Fruit fly (Drosophila melanogaster) whole organism, embryonic: Measurements from ENCODE around the gene CG13055.

Source experiments
- Ada2b ChIP-seq: fragments of 200-800 bp; sonication (Bioruptor generic); IDR thresholded peaks from 2 replicates; pipeline ENCODE4 v1.3.6; 2022; ENCODE audit warnings: missing biosample characterization, missing genetic modification characterization
- Adf1 ChIP-seq: fragments of 200-800 bp; sonication (Bioruptor generic); IDR thresholded peaks from 2 replicates; pipeline ENCODE4 v1.3.6; 2022; ENCODE audit warnings: missing biosample characterization, missing genetic modification characterization
- CG10366 ChIP-seq: fragments of 200-800 bp; sonication (Bioruptor generic); IDR thresholded peaks from 2 replicates; pipeline ENCODE4 v1.3.6; 2022; ENCODE audit warnings: missing biosample characterization, missing genetic modification characterization
- CG10959 ChIP-seq: fragments of 200-800 bp; sonication (Bioruptor generic); IDR thresholded peaks from 2 replicates; pipeline ENCODE4 v1.3.6; 2022; ENCODE audit warnings: missing biosample characterization, missing genetic modification characterization
- CG11093 ChIP-seq: fragments of 200-800 bp; sonication (Bioruptor generic); IDR thresholded peaks from 3 replicates; pipeline ENCODE4 v1.3.6; 2022; ENCODE audit warnings: missing biosample characterization, missing genetic modification characterization
- CG12299 ChIP-seq: fragments of 200-800 bp; sonication (Bioruptor generic); optimal IDR thresholded peaks from 2 replicates; lab custom pipeline; 2018; ENCODE audit warnings: missing biosample characterization, mild to moderate bottlenecking, missing genetic modification characterization
- CG13624 ChIP-seq: fragments of 200-800 bp; sonication (Bioruptor generic); optimal IDR thresholded peaks from 2 replicates; lab custom pipeline; 2016; ENCODE audit warnings: missing biosample characterization, missing genetic modification characterization
- CG17328 ChIP-seq: fragments of 200-800 bp; sonication (Bioruptor generic); IDR thresholded peaks from 2 replicates; pipeline ENCODE4 v1.3.6; 2022; ENCODE audit warnings: missing biosample characterization, missing genetic modification characterization
- CG17361 ChIP-seq: fragments of 200-800 bp; sonication (Bioruptor generic); IDR thresholded peaks from 3 replicates; pipeline ENCODE4 v1.3.6; 2022; ENCODE audit warnings: missing biosample characterization, missing genetic modification characterization
- CG1792 ChIP-seq: fragments of 200-800 bp; sonication (Bioruptor generic); optimal IDR thresholded peaks from 2 replicates; lab custom pipeline; 2016; ENCODE audit warnings: missing biosample characterization, missing genetic modification characterization
- CG18011 ChIP-seq: fragments of 200-800 bp; sonication (Bioruptor generic); optimal IDR thresholded peaks from 2 replicates; lab custom pipeline; 2017; ENCODE audit warnings: missing biosample characterization, missing genetic modification characterization, mild to moderate bottlenecking, moderate library complexity, missing genotype
- CG18262 ChIP-seq: fragments of 200-800 bp; optimal IDR thresholded peaks from 3 replicates; lab custom pipeline; 2019; ENCODE audit warnings: missing biosample characterization, mild to moderate bottlenecking, missing genetic modification characterization, moderate library complexity
- CG18476 ChIP-seq: fragments of 200-800 bp; sonication (Bioruptor generic); optimal IDR thresholded peaks from 2 replicates; lab custom pipeline; 2016; ENCODE audit warnings: missing biosample characterization, mild to moderate bottlenecking, missing genetic modification characterization
- CG2129 ChIP-seq: fragments of 200-800 bp; sonication (Bioruptor generic); IDR thresholded peaks from 2 replicates; pipeline ENCODE4 v1.3.6; 2022; ENCODE audit warnings: missing biosample characterization, missing genetic modification characterization; ENCODE audit not compliant: partially characterized antibody
- CG4854 ChIP-seq: fragments of 200-800 bp; sonication (Bioruptor generic); optimal IDR thresholded peaks from 2 replicates; lab custom pipeline; 2016; ENCODE audit warnings: missing biosample characterization, missing genetic modification characterization, inconsistent platforms
- CG6854 ChIP-seq: fragments of 200-800 bp; sonication (Bioruptor generic); optimal IDR thresholded peaks from 3 replicates; lab custom pipeline; 2017; ENCODE audit warnings: missing biosample characterization, mild to moderate bottlenecking, missing genetic modification characterization
- CG9215 ChIP-seq: fragments of 200-800 bp; sonication (Bioruptor generic); IDR thresholded peaks from 2 replicates; pipeline ENCODE4 v1.3.6; 2022; ENCODE audit warnings: missing biosample characterization, missing genetic modification characterization
- D ChIP-seq, 2 experiments: fragments of 200-800 bp in 1 of 2; fragments of >200 bp in 1 of 2; sonication (Bioruptor generic) in 1 of 2; optimal IDR thresholded peaks; 2 replicates in 1 of 2; 3 replicates in 1 of 2; lab custom pipeline; 2017; ENCODE audit warnings: mild to moderate bottlenecking in 1 of 2, missing biosample characterization in 1 of 2, missing genetic modification characterization in 1 of 2, missing genetic modification reagents in 1 of 2
- Dbx ChIP-seq: fragments of 200-800 bp; sonication (Bioruptor generic); IDR thresholded peaks from 3 replicates; pipeline ENCODE4 v1.3.6; 2022; ENCODE audit warnings: missing biosample characterization, missing genetic modification characterization
- E2f2 ChIP-seq: fragments of 200-800 bp; sonication (Bioruptor generic); IDR thresholded peaks from 2 replicates; pipeline ENCODE4 v1.3.6; 2022; ENCODE audit warnings: missing biosample characterization, missing genetic modification characterization
- Hr78 ChIP-seq, 2 experiments: fragments of 200-800 bp in 1 of 2; fragments of >200 bp in 1 of 2; sonication (Bioruptor generic) in 1 of 2; optimal IDR thresholded peaks; 2 replicates each; lab custom pipeline; 2017 to 2019; ENCODE audit warnings: missing biosample characterization in 2 of 2, missing genetic modification characterization in 2 of 2, mild to moderate bottlenecking in 1 of 2, moderate library complexity in 1 of 2
- Hsf ChIP-seq: fragments of 200-800 bp; sonication (Bioruptor generic); optimal IDR thresholded peaks from 3 replicates; lab custom pipeline; 2016; ENCODE audit warnings: missing biosample characterization, missing genetic modification characterization
- Lhr ChIP-seq: fragments of 200-800 bp; sonication (Bioruptor generic); optimal IDR thresholded peaks from 3 replicates; lab custom pipeline; 2017; ENCODE audit warnings: mild to moderate bottlenecking, missing biosample characterization, missing genetic modification reagents, missing genetic modification characterization
- Max ChIP-seq: fragments of 200-800 bp; sonication (Bioruptor generic); optimal IDR thresholded peaks from 2 replicates; lab custom pipeline; 2016; ENCODE audit warnings: missing biosample characterization, mild to moderate bottlenecking, missing genetic modification characterization
- Meics ChIP-seq: fragments of 200-800 bp; sonication (Bioruptor generic); optimal IDR thresholded peaks from 2 replicates; lab custom pipeline; 2017; ENCODE audit warnings: missing biosample characterization, mild to moderate bottlenecking, missing genetic modification characterization
- Sox100B ChIP-seq: fragments of 200-800 bp; sonication (Bioruptor generic); optimal IDR thresholded peaks from 3 replicates; lab custom pipeline; 2018; ENCODE audit warnings: missing biosample characterization, mild to moderate bottlenecking, missing genetic modification characterization
- Stat92E ChIP-seq, 3 experiments: fragments of >200 bp in 2 of 3; fragments of 200-800 bp in 1 of 3; sonication (Bioruptor generic) in 1 of 3; optimal IDR thresholded peaks; 2 replicates each; lab custom pipeline; 2017 to 2019; ENCODE audit warnings: missing biosample characterization in 3 of 3, missing genetic modification characterization in 3 of 3, mild to moderate bottlenecking in 1 of 3, moderate library complexity in 1 of 3
- Taf1 ChIP-seq: fragments of 200-800 bp; sonication (Bioruptor generic); IDR thresholded peaks from 2 replicates; pipeline ENCODE4 v1.3.6; 2022; ENCODE audit warnings: missing biosample characterization, missing genetic modification characterization
- Vsx1 ChIP-seq: fragments of 200-800 bp; sonication (Bioruptor generic); optimal IDR thresholded peaks from 2 replicates; lab custom pipeline; 2017; ENCODE audit warnings: missing biosample characterization, mild to moderate bottlenecking, missing genetic modification characterization, missing genetic modification reagents
- ash1 ChIP-seq: fragments of 200-800 bp; sonication (Bioruptor generic); optimal IDR thresholded peaks from 2 replicates; lab custom pipeline; 2018; ENCODE audit warnings: missing biosample characterization, mild to moderate bottlenecking, missing genetic modification characterization
- cato ChIP-seq: fragments of 200-800 bp; sonication (Bioruptor generic); optimal IDR thresholded peaks from 2 replicates; lab custom pipeline; 2016; ENCODE audit warnings: missing biosample characterization, missing genetic modification characterization, borderline replicate concordance
- chif ChIP-seq, 2 experiments: fragments of 200-800 bp; sonication (Bioruptor generic); optimal IDR thresholded peaks; 3 replicates each; lab custom pipeline; 2016; ENCODE audit warnings: missing biosample characterization in 2 of 2, missing genetic modification characterization in 2 of 2
- crp ChIP-seq, 2 experiments: fragments of 200-800 bp; sonication (Bioruptor generic); optimal IDR thresholded peaks; 2 replicates in 1 of 2; 3 replicates in 1 of 2; lab custom pipeline; 2017; ENCODE audit warnings: missing biosample characterization in 2 of 2, missing genetic modification characterization in 2 of 2, mild to moderate bottlenecking in 1 of 2, moderate library complexity in 1 of 2
- da ChIP-seq: fragments of 200-800 bp; sonication (Bioruptor generic); optimal IDR thresholded peaks from 2 replicates; lab custom pipeline; 2016; ENCODE audit warnings: missing biosample characterization, missing genetic modification characterization
- danr ChIP-seq: fragments of 200-800 bp; sonication (Bioruptor generic); IDR thresholded peaks from 2 replicates; pipeline ENCODE4 v1.3.6; 2022; ENCODE audit warnings: missing biosample characterization, missing genetic modification characterization
- dm ChIP-seq: fragments of 200-800 bp; sonication (Bioruptor generic); optimal IDR thresholded peaks from 3 replicates; lab custom pipeline; 2016; ENCODE audit warnings: missing biosample characterization, missing genetic modification characterization
- fd102C ChIP-seq: fragments of 200-800 bp; sonication (Bioruptor generic); optimal IDR thresholded peaks from 2 replicates; lab custom pipeline; 2018; ENCODE audit warnings: missing biosample characterization, mild to moderate bottlenecking, missing genetic modification characterization, moderate library complexity
- odd ChIP-seq: fragments of 200-800 bp; sonication (Bioruptor generic); optimal IDR thresholded peaks from 2 replicates; lab custom pipeline; 2017; ENCODE audit warnings: missing biosample characterization, mild to moderate bottlenecking, missing genetic modification characterization
- otp ChIP-seq: fragments of 200-800 bp; sonication (Bioruptor generic); IDR thresholded peaks from 3 replicates; pipeline ENCODE4, ENCODE4 v1.3.6; 2022; ENCODE audit warnings: missing biosample characterization, missing genetic modification characterization
- rib ChIP-seq: fragments of 200-800 bp; sonication (Bioruptor generic); IDR thresholded peaks from 2 replicates; pipeline ENCODE4 v1.3.6; 2022; ENCODE audit warnings: missing biosample characterization, missing genetic modification characterization
- sens ChIP-seq: fragments of 200-800 bp; sonication (Bioruptor generic); peaks from one replicate; lab custom pipeline; 2016; ENCODE audit warnings: missing biosample characterization, missing genetic modification characterization
- slbo ChIP-seq: fragments of 200-800 bp; sonication (Bioruptor generic); IDR thresholded peaks from 2 replicates; pipeline ENCODE4 v1.3.6; 2022; ENCODE audit warnings: missing biosample characterization, missing genetic modification characterization
- sob ChIP-seq: fragments of 200-800 bp; sonication (Bioruptor generic); IDR thresholded peaks from 2 replicates; pipeline ENCODE4 v1.3.6; 2022; ENCODE audit warnings: missing biosample characterization, missing genetic modification characterization
- ssp ChIP-seq: fragments of 200-800 bp; sonication (Bioruptor generic); IDR thresholded peaks from 2 replicates; pipeline ENCODE4 v1.3.6; 2022; ENCODE audit warnings: missing biosample characterization, missing genetic modification characterization
- stc ChIP-seq: fragments of 200-800 bp; sonication (Bioruptor generic); IDR thresholded peaks from 2 replicates; pipeline ENCODE4 v1.3.6; 2022; ENCODE audit warnings: missing biosample characterization, missing genetic modification characterization
- stwl ChIP-seq: fragments of 200-800 bp; sonication (Bioruptor generic); optimal IDR thresholded peaks from 3 replicates; lab custom pipeline; 2018; ENCODE audit warnings: missing biosample characterization, mild to moderate bottlenecking, missing genetic modification characterization, moderate library complexity
- tap ChIP-seq: fragments of 200-800 bp; optimal IDR thresholded peaks from 3 replicates; lab custom pipeline; 2019; ENCODE audit warnings: missing biosample characterization, mild to moderate bottlenecking, missing genetic modification characterization, moderate library complexity
- twi ChIP-seq: fragments of 200-800 bp; optimal IDR thresholded peaks from 2 replicates; lab custom pipeline; 2019; ENCODE audit warnings: missing biosample characterization, mild to moderate bottlenecking, missing genetic modification characterization, moderate library complexity
- wdn ChIP-seq: fragments of 200-800 bp; sonication (Bioruptor generic); IDR thresholded peaks from 2 replicates; pipeline ENCODE4 v1.3.6; 2022; ENCODE audit warnings: missing biosample characterization, missing genetic modification characterization
- zen2 ChIP-seq: fragments of 200-800 bp; sonication (Bioruptor generic); IDR thresholded peaks from 3 replicates; pipeline ENCODE4 v1.3.6; 2022; ENCODE audit warnings: missing biosample characterization, missing genetic modification characterization; ENCODE audit not compliant: partially characterized antibody

The CG13055 gene

DNA sequence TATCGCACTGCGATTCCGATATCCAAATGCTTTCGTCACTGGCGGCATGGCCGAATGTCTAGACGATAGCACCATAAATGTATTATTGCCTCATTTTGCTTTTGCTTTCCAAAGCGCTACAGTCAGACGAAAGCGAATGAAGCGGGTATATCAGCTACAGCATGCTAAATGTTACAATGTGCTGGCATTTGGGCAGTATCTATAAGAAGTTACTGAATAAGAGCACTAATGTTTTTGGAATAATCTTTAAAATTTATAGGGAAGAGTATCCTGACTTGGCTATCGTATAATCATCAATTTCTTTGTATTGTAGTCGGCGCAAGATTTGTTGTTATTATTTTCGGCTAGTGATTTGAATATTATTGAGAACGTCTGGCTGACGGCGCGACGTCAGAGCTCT, 48.9 kb downstream of the CG13055 start (continued):
- TF ChIP-seq Hr78 (GFP tag; optimal IDR thresholded peaks at IDR 0.05; lab: Kevin White, UChicago) (no peak), Adf1 (GFP tag; lab: Robert Waterston, UW) (no peak), CG10959 (GFP tag; lab: Robert Waterston, UW) (peak; percentile 47; the same call in 1 of the 2 replicates), odd (GFP tag; lab: Kevin White, UChicago) (peak; percentile 33), twi (tag; lab: Kevin White, UChicago) (no peak), CG1792 (GFP tag; lab: Kevin White, UChicago) (peak; percentile 67), sens (GFP tag; lab: Kevin White, UChicago) (peak; percentile 94), CG12299 (peak; percentile 40), Meics (GFP tag; lab: Kevin White, UChicago) (peak; percentile 88), CG18476 (peak; percentile 84), da (no peak), ssp (GFP tag; lab: Robert Waterston, UW) (peak; percentile 47; the same call in 1 of the 2 replicates), stc (peak; percentile 76), tap (tag; lab: Kevin White, UChicago) (peak; percentile 80), CG13624 (GFP tag; lab: Kevin White, UChicago) (peak; percentile 88), sob (GFP tag; lab: Robert Waterston, UW) (peak; percentile 90), CG18262 (tag; lab: Kevin White, UChicago) (peak; percentile 53), fd102C (no peak), otp (GFP tag; lab: Robert Waterston, UW) (peak; percentile 61; the same call in 1 of the 3 replicates), stwl (tag; lab: Kevin White, UChicago) (no peak), CG17328 (GFP tag; lab: Robert Waterston, UW) (peak; percentile 79), Sox100B (GFP tag; lab: Kevin White, UChicago) (peak; percentile 58), chif (GFP tag; optimal IDR thresholded peaks at IDR 0.05; lab: Kevin White, UChicago) (peak; percentile 31 to 59), wdn (GFP tag; lab: Robert Waterston, UW) (peak; percentile 81), Ada2b (peak; percentile 87), dm (peak; percentile 1), rib (GFP tag; lab: Robert Waterston, UW) (peak; percentile 87), Vsx1 (GFP tag; lab: Kevin White, UChicago) (peak; percentile 29), zen2 (GFP tag; lab: Robert Waterston, UW) (no peak), CG10366 (GFP tag; lab: Robert Waterston, UW) (peak; percentile 86), CG9215 (GFP tag; lab: Robert Waterston, UW) (no peak), CG6854 (GFP tag; lab: Kevin White, UChicago) (peak; percentile 47), Taf1 (GFP tag; lab: Robert Waterston, UW) (peak; percentile 79), Max (GFP tag; lab: Kevin White, UChicago) (peak; percentile 63), Lhr (no peak), CG11093 (peak; percentile 83), D (optimal IDR thresholded peaks at IDR 0.05; lab: Kevin White, UChicago) (no peak), D (GFP tag; optimal IDR thresholded peaks at IDR 0.05; lab: Kevin White, UChicago) (peak; percentile 42), CG17361 (GFP tag; lab: Robert Waterston, UW) (peak; percentile 34; the same call in 1 of the 3 replicates), CG18011 (no peak), slbo (GFP tag; lab: Robert Waterston, UW) (peak; percentile 95), Stat92E (GFP tag; optimal IDR thresholded peaks at IDR 0.05; lab: Kevin White, UChicago) (no peak), ash1 (GFP tag; lab: Kevin White, UChicago) (peak; percentile 26), crp (GFP tag; optimal IDR thresholded peaks at IDR 0.05; lab: Kevin White, UChicago) (peak in 1 of 2 experiments; percentile 8), danr (GFP tag; lab: Robert Waterston, UW) (peak; percentile 73), CG2129 (no peak), Hsf (peak; percentile 78), cato (GFP tag; lab: Kevin White, UChicago) (peak; percentile 25), CG4854 (peak; percentile 58), Dbx (GFP tag; lab: Robert Waterston, UW) (peak; percentile 89), E2f2 (peak; percentile 59)
